Worm (Caenorhabditis elegans): Measurements from ENCODE around the gene mut-14.
"Not testable (repeated sequence)": the region's sequence is repeated elsewhere in the genome, so short reads cannot be mapped to it uniquely, and the experiment has no call there.

mut-14 gene

DNA sequence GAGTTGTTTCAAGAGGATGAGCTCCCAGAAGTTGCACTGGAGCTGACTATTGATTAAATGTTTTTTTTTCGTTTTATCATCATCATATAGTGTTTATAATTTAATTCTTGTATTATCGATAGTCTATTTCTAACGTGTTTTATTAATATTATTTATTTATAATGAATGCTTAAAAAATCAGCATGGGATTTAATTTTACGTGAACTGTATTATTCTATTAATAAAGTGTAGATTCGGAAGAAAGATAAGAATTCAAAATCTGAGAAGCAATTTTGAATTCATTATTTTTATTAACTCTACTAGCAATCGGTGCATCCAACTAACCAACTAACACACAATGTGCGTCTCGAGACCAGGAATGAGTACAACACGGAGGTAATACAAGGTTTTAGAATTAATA, 2.8 kb upstream of the mut-14 start, which contains the start of gene C14C11.1:
TSS of gene C14C11.1 (plus strand) at position 301 of the 400 bp plus-strand sequence.
- not testable (repeated sequence) for TF ChIP-seq elt-1 (tag; optimal IDR thresholded peaks at IDR 0.05; ENCODE audit: borderline replicate concordance, insufficient read depth); unc-120 (tag; optimal IDR thresholded peaks at IDR 0.05; ENCODE audit: poor library complexity, severe bottlenecking); zip-8 (tag; optimal IDR thresholded peaks at IDR 0.05)

DNA sequence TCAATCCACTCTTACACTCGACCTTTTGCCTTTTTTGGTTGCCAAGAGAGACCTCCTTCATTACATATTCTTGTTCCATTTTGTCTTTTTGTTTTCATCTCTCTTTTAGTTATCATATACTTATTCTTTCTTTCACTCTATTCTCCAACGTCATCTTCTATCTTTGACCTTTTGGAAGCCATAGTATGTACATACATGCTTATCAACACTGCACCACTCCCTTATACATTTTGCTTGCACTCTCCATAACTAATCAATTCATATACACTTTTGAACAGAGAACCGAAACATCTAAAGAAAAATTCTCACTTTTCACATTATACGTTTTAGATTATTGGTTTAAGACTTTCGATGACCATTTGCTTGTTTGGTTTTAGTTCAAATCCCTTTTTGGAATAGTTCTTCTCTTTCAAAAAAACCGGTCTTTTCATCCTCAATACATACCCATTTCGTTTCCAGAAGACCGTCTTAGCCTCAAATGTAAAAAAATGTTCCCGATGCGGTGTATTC, 6.5 kb downstream of the mut-14 start, which contains the start of gene hex-2:
TSS of gene hex-2 (plus strand) at position 460 of the 510 bp plus-strand sequence.
- TF ChIP-seq ceh-43 (GFP tag; optimal IDR thresholded peaks at IDR 0.05) (no peak), ceh-83 (GFP tag; optimal IDR thresholded peaks at IDR 0.05) (no peak), flh-1 (GFP tag; optimal IDR thresholded peaks at IDR 0.05) (no peak), ceh-39 (tag; optimal IDR thresholded peaks at IDR 0.05) (no peak), zip-8 (tag; optimal IDR thresholded peaks at IDR 0.05) (no peak), elt-3 (tag; optimal IDR thresholded peaks at IDR 0.05) (no peak), lsy-2 (tag; optimal IDR thresholded peaks at IDR 0.05) (no peak), tbx-8 (GFP tag; optimal IDR thresholded peaks at IDR 0.05) (no peak), unc-39 (tag; optimal IDR thresholded peaks at IDR 0.05) (no peak), pha-4 (tag; optimal IDR thresholded peaks at IDR 0.05) (no peak), drap-1 (GFP tag; optimal IDR thresholded peaks at IDR 0.05) (no peak), ztf-11 (tag; optimal IDR thresholded peaks at IDR 0.05) (no peak), hlh-1 (tag; optimal IDR thresholded peaks at IDR 0.05) (no peak), nhr-237 (tag; optimal IDR thresholded peaks at IDR 0.05) (no peak), nhr-2 (tag; optimal IDR thresholded peaks at IDR 0.05) (no peak), snpc-4 (tag; optimal IDR thresholded peaks at IDR 0.05) (no peak), blmp-1 (tag; optimal IDR thresholded peaks at IDR 0.05) (no peak), M03D4.4 (tag; optimal IDR thresholded peaks at IDR 0.05) (no peak)

DNA sequence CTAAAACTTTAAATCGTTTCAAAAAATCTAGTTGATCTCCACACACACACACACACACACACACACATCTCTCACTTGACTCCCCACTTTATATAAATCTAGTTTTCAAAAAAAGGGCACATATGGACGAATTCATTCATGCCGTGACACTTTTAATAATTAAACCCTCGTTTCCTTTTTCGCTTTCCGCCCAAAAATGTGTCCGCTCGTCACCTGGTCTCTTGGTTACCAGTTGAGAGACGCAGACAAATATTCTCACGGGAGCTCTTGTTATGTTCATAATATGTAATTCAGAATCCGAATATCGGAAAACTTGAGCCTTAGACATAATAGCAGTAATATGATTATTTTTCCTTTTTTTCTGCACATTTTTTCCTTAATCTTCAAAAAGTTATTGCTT, 8.6 kb downstream of the mut-14 start:
- TF ChIP-seq ces-1 (GFP tag; optimal IDR thresholded peaks at IDR 0.05) (peak; percentile 3), flh-1 (GFP tag; optimal IDR thresholded peaks at IDR 0.05) (no peak)

DNA sequence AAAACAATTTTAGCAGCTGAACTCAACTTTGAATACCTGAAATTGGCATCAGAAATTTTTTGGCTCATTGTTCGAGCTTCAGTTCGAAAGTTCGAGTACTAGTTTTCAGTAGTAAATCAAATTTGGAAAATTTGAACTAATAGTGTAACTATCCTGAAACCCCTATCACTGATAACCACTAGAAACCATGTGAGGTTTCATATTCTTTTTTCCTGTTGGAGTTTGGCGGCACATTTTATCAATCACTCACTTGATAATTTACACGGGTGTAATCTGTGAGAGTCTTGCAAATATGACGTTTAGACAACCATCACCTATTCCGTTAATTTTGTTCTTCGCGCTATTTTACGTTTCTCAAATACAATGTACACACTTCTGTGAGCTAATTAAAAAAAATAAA, 13.1 kb downstream of the mut-14 start, which contains the start of gene C14C11.4:
TSS of gene C14C11.4 (plus strand) at position 252 of the 400 bp plus-strand sequence.
- no peak for TF ChIP-seq sem-2 (GFP tag; optimal IDR thresholded peaks at IDR 0.05)
- no peak for TF ChIP-seq ham-2 (GFP tag; optimal IDR thresholded peaks at IDR 0.05)
- TF ChIP-seq elt-3 (tag; optimal IDR thresholded peaks at IDR 0.05) = no peak
- no peak for TF ChIP-seq unc-39 (tag; optimal IDR thresholded peaks at IDR 0.05)
- TF ChIP-seq elt-1 (tag; optimal IDR thresholded peaks at IDR 0.05; ENCODE audit: borderline replicate concordance, insufficient read depth) = no peak
- no peak for TF ChIP-seq mls-2 (tag; optimal IDR thresholded peaks at IDR 0.05)
- TF ChIP-seq snpc-4 (tag; optimal IDR thresholded peaks at IDR 0.05) = no peak
- TF ChIP-seq mep-1 (tag; optimal IDR thresholded peaks at IDR 0.05) = no peak
- no peak for TF ChIP-seq sptf-1 (tag; optimal IDR thresholded peaks at IDR 0.05)
- no peak for TF ChIP-seq nhr-28 (tag; optimal IDR thresholded peaks at IDR 0.05)
- TF ChIP-seq unc-120 (tag; optimal IDR thresholded peaks at IDR 0.05; ENCODE audit: poor library complexity, severe bottlenecking) = no peak

DNA sequence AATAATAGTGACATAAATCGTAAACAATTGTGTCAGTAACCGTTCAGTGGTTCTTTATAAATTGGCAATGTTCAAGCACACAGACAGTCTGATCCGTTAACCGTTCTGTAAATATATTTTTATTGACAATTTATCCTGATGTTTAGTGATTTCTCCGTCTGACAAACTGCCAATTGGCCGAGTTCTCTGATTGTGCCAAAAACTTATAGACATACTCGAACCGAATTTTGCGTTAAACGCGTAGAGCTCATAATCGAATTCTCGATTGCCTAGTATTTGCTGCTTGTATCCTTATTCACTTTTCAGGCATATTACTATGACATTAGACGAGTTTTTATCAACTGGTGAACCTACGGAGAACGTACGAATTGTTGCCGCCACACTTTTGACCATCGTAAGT, 16.3 kb downstream of the mut-14 start, which contains the start of gene srx-117:
TSS of gene srx-117 (plus strand) at position 301 of the 400 bp plus-strand sequence.
- no peak for TF ChIP-seq lsy-2 (tag; optimal IDR thresholded peaks at IDR 0.05)
- no peak for TF ChIP-seq drap-1 (GFP tag; optimal IDR thresholded peaks at IDR 0.05)
- TF ChIP-seq ztf-11 (tag; optimal IDR thresholded peaks at IDR 0.05) = no peak
- no peak for TF ChIP-seq nhr-28 (tag; optimal IDR thresholded peaks at IDR 0.05)
- no peak for TF ChIP-seq nhr-2 (tag; optimal IDR thresholded peaks at IDR 0.05)
- TF ChIP-seq unc-39 (tag; optimal IDR thresholded peaks at IDR 0.05) = no peak
- TF ChIP-seq elt-1 (tag; optimal IDR thresholded peaks at IDR 0.05; ENCODE audit: borderline replicate concordance, insufficient read depth) = no peak
- TF ChIP-seq sem-2 (GFP tag; optimal IDR thresholded peaks at IDR 0.05) = no peak

DNA sequence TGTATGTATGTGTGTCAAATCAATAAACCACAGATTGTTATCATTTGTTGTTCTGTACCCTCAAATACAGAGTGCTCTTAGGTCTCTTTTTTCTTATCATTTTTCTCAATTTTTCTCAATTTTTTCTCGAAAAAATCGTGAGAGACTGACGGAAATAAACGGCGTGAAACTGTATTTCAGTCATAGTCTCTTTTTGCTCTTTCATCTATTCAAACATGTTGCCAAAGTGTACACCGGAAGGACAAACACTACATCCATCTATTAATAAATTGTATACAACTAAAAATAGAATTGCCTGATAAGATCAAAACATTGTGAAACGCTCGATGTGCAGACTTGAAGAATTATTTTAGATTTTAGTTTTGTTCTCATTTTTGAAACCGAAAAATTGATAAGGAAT, 26.1 kb downstream of the mut-14 start:
- TF ChIP-seq hlh-1 (tag; optimal IDR thresholded peaks at IDR 0.05) (no peak), nhr-237 (tag; optimal IDR thresholded peaks at IDR 0.05) (no peak), nhr-28 (tag; optimal IDR thresholded peaks at IDR 0.05) (no peak), ceh-39 (tag; optimal IDR thresholded peaks at IDR 0.05) (no peak), lin-32 (GFP tag; optimal IDR thresholded peaks at IDR 0.05) (no peak), unc-39 (tag; optimal IDR thresholded peaks at IDR 0.05) (no peak), ztf-11 (tag; optimal IDR thresholded peaks at IDR 0.05) (no peak), ceh-43 (GFP tag; optimal IDR thresholded peaks at IDR 0.05) (no peak), nhr-76 (tag; optimal IDR thresholded peaks at IDR 0.05) (no peak), tbx-8 (GFP tag; optimal IDR thresholded peaks at IDR 0.05) (no peak)

All from whole organism, mixed stage, embryonic.